Fruit fly (Drosophila melanogaster) whole organism, embryonic: ENCODE results near the gene CG5254.
A peak's percentile ranks its signal among the peaks of the same experiment; 100 is the strongest.

Source experiments
- Bdp1 ChIP-seq: fragments of 200-800 bp; sonication (Bioruptor generic); optimal IDR thresholded peaks from 3 replicates; lab custom pipeline; 2016; ENCODE audit warnings: missing biosample characterization, missing genetic modification characterization
- CG11247 ChIP-seq: fragments of 200-800 bp; sonication (Bioruptor generic); IDR thresholded peaks from 2 replicates; pipeline ENCODE4 v1.3.6; 2022; ENCODE audit warnings: missing biosample characterization, missing genetic modification characterization
- CG12071 ChIP-seq: fragments of 200-800 bp; sonication (Bioruptor generic); optimal IDR thresholded peaks from 3 replicates; lab custom pipeline; 2018; ENCODE audit warnings: missing biosample characterization, mild to moderate bottlenecking, missing genetic modification characterization
- CG13424 ChIP-seq: fragments of 200-800 bp; sonication (Bioruptor generic); optimal IDR thresholded peaks from 2 replicates; lab custom pipeline; 2019; ENCODE audit warnings: missing biosample characterization, mild to moderate bottlenecking, missing genetic modification characterization, moderate library complexity
- CG14050 ChIP-seq: fragments of 200-800 bp; sonication (Bioruptor generic); IDR thresholded peaks from 3 replicates; pipeline ENCODE4 v1.3.6; 2022; ENCODE audit warnings: missing biosample characterization, missing genetic modification characterization
- CG15073 ChIP-seq: fragments of 200-800 bp; sonication (Bioruptor generic); optimal IDR thresholded peaks from 2 replicates; lab custom pipeline; 2016; ENCODE audit warnings: missing biosample characterization, missing genetic modification characterization
- CG15269 ChIP-seq: fragments of 200-800 bp; sonication (Bioruptor generic); optimal IDR thresholded peaks from 2 replicates; lab custom pipeline; 2018; ENCODE audit warnings: missing biosample characterization, mild to moderate bottlenecking, missing genetic modification characterization, moderate library complexity
- CG15696 ChIP-seq: fragments of 200-800 bp; sonication (Bioruptor generic); optimal IDR thresholded peaks from 2 replicates; lab custom pipeline; 2019; ENCODE audit warnings: missing biosample characterization, mild to moderate bottlenecking, missing genetic modification characterization, moderate library complexity
- CG17912 ChIP-seq: fragments of 200-800 bp; sonication (Bioruptor generic); optimal IDR thresholded peaks from 2 replicates; lab custom pipeline; 2018; ENCODE audit warnings: missing biosample characterization, mild to moderate bottlenecking, missing genetic modification characterization
- CG1832 ChIP-seq: fragments of 200-800 bp; sonication (Bioruptor generic); optimal IDR thresholded peaks from 2 replicates; lab custom pipeline; 2017; ENCODE audit warnings: missing biosample characterization, mild to moderate bottlenecking, missing genetic modification characterization, inconsistent platforms
- CG33557 ChIP-seq: fragments of 200-800 bp; sonication (Bioruptor generic); optimal IDR thresholded peaks from 2 replicates; lab custom pipeline; 2019; ENCODE audit warnings: missing biosample characterization, mild to moderate bottlenecking, missing genetic modification characterization, moderate library complexity
- CG4360 ChIP-seq: fragments of 200-800 bp; sonication (Bioruptor generic); IDR thresholded peaks from 2 replicates; pipeline ENCODE4 v1.3.6; 2022; ENCODE audit warnings: missing biosample characterization, missing genetic modification characterization
- CG4424 ChIP-seq: fragments of 200-800 bp; sonication (Bioruptor generic); optimal IDR thresholded peaks from 3 replicates; lab custom pipeline; 2016; ENCODE audit warnings: missing biosample characterization, missing genetic modification characterization
- CG4707 ChIP-seq: fragments of 200-800 bp; sonication (Bioruptor generic); optimal IDR thresholded peaks from 2 replicates; lab custom pipeline; 2018; ENCODE audit warnings: missing biosample characterization, mild to moderate bottlenecking, missing genetic modification characterization, moderate library complexity
- CG6791 ChIP-seq: fragments of 200-800 bp; sonication (Bioruptor generic); IDR thresholded peaks from 3 replicates; pipeline ENCODE4 v1.3.6; 2022; ENCODE audit warnings: missing biosample characterization, missing genetic modification characterization; ENCODE audit not compliant: partially characterized antibody
- CG7271 ChIP-seq: fragments of 200-800 bp; sonication (Bioruptor generic); optimal IDR thresholded peaks from 2 replicates; lab custom pipeline; 2018; ENCODE audit warnings: missing biosample characterization, mild to moderate bottlenecking, missing genetic modification characterization, moderate library complexity
- CG9727 ChIP-seq: fragments of 200-800 bp; sonication (Bioruptor generic); optimal IDR thresholded peaks from 3 replicates; lab custom pipeline; 2017; ENCODE audit warnings: missing biosample characterization, mild to moderate bottlenecking, missing genetic modification characterization
- Eip74EF ChIP-seq, 2 experiments: fragments of 200-800 bp in 1 of 2; fragments of >200 bp in 1 of 2; sonication (Bioruptor generic) in 1 of 2; optimal IDR thresholded peaks; 2 replicates each; lab custom pipeline; 2017 to 2019; ENCODE audit warnings: missing biosample characterization in 2 of 2, missing genetic modification characterization in 2 of 2, mild to moderate bottlenecking in 1 of 2, moderate library complexity in 1 of 2
- HLH4C ChIP-seq: fragments of 200-800 bp; sonication (Bioruptor generic); IDR thresholded peaks from 3 replicates; pipeline ENCODE4 v1.3.6; 2022; ENCODE audit warnings: missing biosample characterization, missing genetic modification characterization; ENCODE audit not compliant: partially characterized antibody
- Hr78 ChIP-seq, 2 experiments: fragments of 200-800 bp in 1 of 2; fragments of >200 bp in 1 of 2; sonication (Bioruptor generic) in 1 of 2; optimal IDR thresholded peaks; 2 replicates each; lab custom pipeline; 2017 to 2019; ENCODE audit warnings: missing biosample characterization in 2 of 2, missing genetic modification characterization in 2 of 2, mild to moderate bottlenecking in 1 of 2, moderate library complexity in 1 of 2
- Mad ChIP-seq: fragments of 200-800 bp; sonication (Bioruptor generic); optimal IDR thresholded peaks from 2 replicates; lab custom pipeline; 2016; ENCODE audit warnings: missing biosample characterization, missing genetic modification characterization
- Med ChIP-seq: fragments of 200-800 bp; sonication (Bioruptor generic); peaks from one replicate; lab custom pipeline; 2016; ENCODE audit warnings: missing biosample characterization, missing genetic modification characterization, mild to moderate bottlenecking, inconsistent platforms, moderate library complexity
- NfI ChIP-seq: fragments of 200-800 bp; sonication (Bioruptor generic); optimal IDR thresholded peaks from 3 replicates; lab custom pipeline; 2018; ENCODE audit warnings: missing biosample characterization, mild to moderate bottlenecking, missing genetic modification characterization, moderate library complexity
- Rx ChIP-seq: fragments of 200-800 bp; sonication (Bioruptor generic); IDR thresholded peaks from 2 replicates; pipeline ENCODE4 v1.3.6; 2022; ENCODE audit warnings: missing biosample characterization, missing genetic modification characterization
- Xbp1 ChIP-seq: fragments of 200-800 bp; sonication (Bioruptor generic); optimal IDR thresholded peaks from 3 replicates; lab custom pipeline; 2016; ENCODE audit warnings: missing biosample characterization, mild to moderate bottlenecking, missing genetic modification characterization
- ab ChIP-seq: fragments of 200-800 bp; sonication (Bioruptor generic); optimal IDR thresholded peaks from 2 replicates; lab custom pipeline; 2016; ENCODE audit warnings: missing biosample characterization, missing genetic modification characterization
- cato ChIP-seq: fragments of 200-800 bp; sonication (Bioruptor generic); optimal IDR thresholded peaks from 2 replicates; lab custom pipeline; 2016; ENCODE audit warnings: missing biosample characterization, missing genetic modification characterization, borderline replicate concordance
- danr ChIP-seq: fragments of 200-800 bp; sonication (Bioruptor generic); IDR thresholded peaks from 2 replicates; pipeline ENCODE4 v1.3.6; 2022; ENCODE audit warnings: missing biosample characterization, missing genetic modification characterization
- dmrt11E ChIP-seq: fragments of 200-800 bp; sonication (Bioruptor generic); optimal IDR thresholded peaks from 3 replicates; lab custom pipeline; 2018; ENCODE audit warnings: missing biosample characterization, mild to moderate bottlenecking, missing genetic modification characterization, moderate library complexity
- dysf ChIP-seq: fragments of 200-800 bp; sonication (Bioruptor generic); IDR thresholded peaks from 3 replicates; pipeline ENCODE4 v1.3.6; 2022; ENCODE audit warnings: missing biosample characterization, missing genetic modification characterization
- grn ChIP-seq: fragments of 200-800 bp; sonication (Bioruptor generic); optimal IDR thresholded peaks from 3 replicates; lab custom pipeline; 2017; ENCODE audit warnings: missing biosample characterization, missing genetic modification characterization
- hb ChIP-seq: fragments of 200-800 bp; sonication (Bioruptor generic); IDR thresholded peaks from 3 replicates; pipeline ENCODE4 v1.3.6; 2022; ENCODE audit warnings: missing biosample characterization, missing genetic modification characterization; ENCODE audit not compliant: partially characterized antibody
- oc ChIP-seq: fragments of 200-800 bp; sonication (Bioruptor generic); optimal IDR thresholded peaks from 2 replicates; lab custom pipeline; 2018; ENCODE audit warnings: missing biosample characterization, mild to moderate bottlenecking, missing genetic modification characterization, moderate library complexity
- otp ChIP-seq: fragments of 200-800 bp; sonication (Bioruptor generic); IDR thresholded peaks from 3 replicates; pipeline ENCODE4, ENCODE4 v1.3.6; 2022; ENCODE audit warnings: missing biosample characterization, missing genetic modification characterization
- p53 ChIP-seq: fragments of 200-800 bp; sonication (Bioruptor generic); optimal IDR thresholded peaks from 2 replicates; lab custom pipeline; 2016; ENCODE audit warnings: missing biosample characterization, missing genetic modification characterization
- ranshi ChIP-seq: fragments of 200-800 bp; sonication (Bioruptor generic); IDR thresholded peaks from 2 replicates; pipeline ENCODE4 v1.3.6; 2022; ENCODE audit warnings: missing biosample characterization, missing genetic modification characterization
- repo ChIP-seq: fragments of 200-800 bp; sonication (Bioruptor generic); optimal IDR thresholded peaks from 2 replicates; lab custom pipeline; 2016; ENCODE audit warnings: missing biosample characterization, missing genetic modification characterization
- sc ChIP-seq, 3 experiments: fragments of >200 bp in 2 of 3; fragments of 200-800 bp in 1 of 3; sonication (Bioruptor generic) in 1 of 3; optimal IDR thresholded peaks; 2 replicates in 2 of 3; 3 replicates in 1 of 3; lab custom pipeline; 2017; ENCODE audit warnings: mild to moderate bottlenecking in 1 of 3, missing biosample characterization in 1 of 3, missing genetic modification characterization in 1 of 3, missing genetic modification reagents in 1 of 3
- sens ChIP-seq: fragments of 200-800 bp; sonication (Bioruptor generic); peaks from one replicate; lab custom pipeline; 2016; ENCODE audit warnings: missing biosample characterization, missing genetic modification characterization
- sens-2 ChIP-seq: fragments of 200-800 bp; sonication (Bioruptor generic); IDR thresholded peaks from 2 replicates; pipeline ENCODE4 v1.3.6; 2022; ENCODE audit warnings: missing biosample characterization, missing genetic modification characterization
- sim ChIP-seq: fragments of 200-800 bp; sonication (Bioruptor generic); IDR thresholded peaks from 2 replicates; pipeline ENCODE4 v1.3.6; 2022; ENCODE audit warnings: missing biosample characterization, missing genetic modification characterization
- tap ChIP-seq: fragments of 200-800 bp; optimal IDR thresholded peaks from 3 replicates; lab custom pipeline; 2019; ENCODE audit warnings: missing biosample characterization, mild to moderate bottlenecking, missing genetic modification characterization, moderate library complexity
- tin ChIP-seq: fragments of 200-800 bp; sonication (Bioruptor generic); optimal IDR thresholded peaks from 3 replicates; lab custom pipeline; 2016; ENCODE audit warnings: missing biosample characterization, missing genetic modification characterization
- twi ChIP-seq: fragments of 200-800 bp; optimal IDR thresholded peaks from 2 replicates; lab custom pipeline; 2019; ENCODE audit warnings: missing biosample characterization, mild to moderate bottlenecking, missing genetic modification characterization, moderate library complexity
- wor ChIP-seq: fragments of 200-800 bp; sonication (Bioruptor generic); IDR thresholded peaks from 2 replicates; pipeline ENCODE4 v1.3.6; 2022; ENCODE audit warnings: missing biosample characterization, missing genetic modification characterization
- yki ChIP-seq: fragments of >200 bp; optimal IDR thresholded peaks from 3 replicates; lab custom pipeline; 2018
- zen2 ChIP-seq: fragments of 200-800 bp; sonication (Bioruptor generic); IDR thresholded peaks from 3 replicates; pipeline ENCODE4 v1.3.6; 2022; ENCODE audit warnings: missing biosample characterization, missing genetic modification characterization; ENCODE audit not compliant: partially characterized antibody

CG5254 gene

DNA sequence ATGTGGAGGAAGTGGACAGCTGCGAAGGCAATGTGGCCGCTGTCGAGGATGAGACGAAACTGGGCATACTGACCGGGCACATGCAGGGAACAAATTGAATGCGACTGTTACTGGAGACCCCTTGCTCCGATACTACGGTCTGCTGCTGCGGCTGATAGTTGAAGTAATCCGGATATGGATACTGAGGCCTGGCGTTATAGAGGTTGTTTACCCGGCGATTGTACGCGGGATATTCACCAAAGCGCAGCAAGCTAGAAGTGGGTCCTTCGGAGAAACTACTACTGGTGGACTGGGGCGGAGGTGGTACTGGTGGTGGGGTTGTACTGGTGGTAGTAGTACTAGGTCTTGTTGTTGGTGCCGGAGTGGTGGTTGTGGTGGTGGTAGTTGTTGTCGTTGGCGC is at the start of gene CG5254:
Gene CG5254 (plus strand): TSS at position 301 of the 400 bp plus-strand sequence.
- TF ChIP-seq CG12071 = no peak
- TF ChIP-seq zen2 (GFP tag; lab: Robert Waterston, UW) = no peak
- TF ChIP-seq CG4360 (GFP tag; lab: Robert Waterston, UW) = no peak
- no peak for TF ChIP-seq Eip74EF (GFP tag; optimal IDR thresholded peaks at IDR 0.05; lab: Kevin White, UChicago)
- TF ChIP-seq otp (GFP tag; lab: Robert Waterston, UW) = no peak
- TF ChIP-seq CG4707 = no peak
- TF ChIP-seq NfI = no peak
- TF ChIP-seq CG15696 (tag; lab: Kevin White, UChicago) = no peak
- TF ChIP-seq sens-2 (GFP tag; lab: Robert Waterston, UW) = no peak
- no peak for TF ChIP-seq CG15073
- TF ChIP-seq grn (GFP tag; lab: Kevin White, UChicago) = no peak
- TF ChIP-seq danr = no peak

- no peak for TF ChIP-seq sc (optimal IDR thresholded peaks at IDR 0.05; lab: Kevin White, UChicago)
- TF ChIP-seq sc (GFP tag; optimal IDR thresholded peaks at IDR 0.05; lab: Kevin White, UChicago) = no peak
- no peak for TF ChIP-seq dmrt11E (tag; lab: Kevin White, UChicago)
- TF ChIP-seq hb = no peak
- TF ChIP-seq p53 = no peak
- TF ChIP-seq sens = peak; percentile 34
- TF ChIP-seq Hr78 (GFP tag; optimal IDR thresholded peaks at IDR 0.05; lab: Kevin White, UChicago) = peak in 1 of 2 experiments; percentile 95
These were observed 47.7 kb upstream of the CG5254 start for dm6 chrX:702484-702883.

- TF ChIP-seq CG13424 = no peak
- TF ChIP-seq CG4424 (GFP tag; lab: Kevin White, UChicago) = peak; percentile 95
These were observed 40.7 kb upstream of the CG5254 start for dm6 chrX:709495-709894.

dm6 chrX:710914-711313 is 39.2 kb upstream of the CG5254 start:
- TF ChIP-seq ab (GFP tag; lab: Kevin White, UChicago) = no peak
- no peak for TF ChIP-seq twi
- TF ChIP-seq Xbp1 = no peak
- no peak for TF ChIP-seq CG9727
- no peak for TF ChIP-seq CG33557
- TF ChIP-seq HLH4C (GFP tag; lab: Robert Waterston, UW) = peak; percentile 55; the same call in 2 of the 3 replicates
- TF ChIP-seq Mad (GFP tag; lab: Kevin White, UChicago) = no peak
- no peak for TF ChIP-seq oc (tag; lab: Kevin White, UChicago)
- 0 out of 3 replicates have a peak, but pooled peaks have one; percentile 27 for TF ChIP-seq CG6791
- no peak for TF ChIP-seq ranshi (GFP tag; lab: Robert Waterston, UW)
- no peak for TF ChIP-seq sim
- no peak for TF ChIP-seq CG14050 (GFP tag; lab: Robert Waterston, UW)
- TF ChIP-seq tin = no peak
- TF ChIP-seq, all 482 proteins: peak for 2

DNA sequence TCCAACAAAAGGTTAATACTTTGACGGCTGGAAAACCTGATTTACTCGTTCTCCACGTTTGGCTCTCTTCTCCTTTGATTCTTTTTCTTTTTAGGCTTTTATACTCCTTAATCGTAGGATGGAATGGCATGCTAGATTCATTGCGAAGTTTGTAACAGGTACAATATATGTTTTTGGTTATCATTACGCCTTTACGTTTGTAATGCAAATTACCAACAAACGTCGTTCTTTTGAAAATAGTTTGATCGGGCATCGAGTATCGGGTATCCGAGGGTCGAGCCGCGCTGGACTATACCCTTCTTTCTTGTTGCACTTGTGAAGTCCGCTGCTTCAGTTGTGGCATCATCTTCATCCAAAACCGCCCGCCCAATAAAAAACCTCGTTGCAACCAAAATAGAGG is 38.3 kb upstream of the CG5254 start:
- no peak for TF ChIP-seq cato (GFP tag; lab: Kevin White, UChicago)
- no peak for TF ChIP-seq Bdp1 (GFP tag; lab: Kevin White, UChicago)
- peak; percentile 39 for TF ChIP-seq Med (GFP tag; lab: Kevin White, UChicago)
- no peak for TF ChIP-seq CG17912 (GFP tag; lab: Kevin White, UChicago)
- no peak for TF ChIP-seq CG15269
- no peak for TF ChIP-seq Rx (GFP tag; lab: Robert Waterston, UW)
- TF ChIP-seq CG4424 (GFP tag; lab: Kevin White, UChicago) = no peak
- no peak for TF ChIP-seq wor
- TF ChIP-seq CG7271 (tag; lab: Kevin White, UChicago) = no peak
- no peak for TF ChIP-seq CG1832 (GFP tag; lab: Kevin White, UChicago)
- no peak for TF ChIP-seq tap (tag; lab: Kevin White, UChicago)
- no peak for TF ChIP-seq CG12071
- no peak for TF ChIP-seq repo (GFP tag; lab: Kevin White, UChicago)
- 0 out of 3 replicates have a peak, but pooled peaks have one; percentile 20 for TF ChIP-seq dysf (GFP tag; lab: Robert Waterston, UW)
- TF ChIP-seq CG11247 (GFP tag; lab: Robert Waterston, UW) = no peak
- TF ChIP-seq yki (lab: Kevin White, UChicago) = no peak
